Fruit fly (Drosophila melanogaster) whole organism, adult: ENCODE results near the gene Aos1.

Experiments
- CG11617 ChIP-seq: fragments of 200-800 bp; sonication (Bioruptor generic); optimal IDR thresholded peaks from 2 replicates; lab custom pipeline; 2017; ENCODE audit warnings: mild to moderate bottlenecking, missing biosample characterization, missing genetic modification reagents, missing genetic modification characterization
- CG14711 ChIP-seq: fragments of 200-800 bp; sonication (Bioruptor generic); optimal IDR thresholded peaks from 2 replicates; lab custom pipeline; 2018; ENCODE audit warnings: missing biosample characterization, mild to moderate bottlenecking, missing genetic modification characterization, moderate library complexity
- CG1620 ChIP-seq: fragments of 200-800 bp; sonication (Bioruptor generic); optimal IDR thresholded peaks from 2 replicates; lab custom pipeline; 2016; ENCODE audit warnings: missing biosample characterization, missing genetic modification characterization
- CG33017 ChIP-seq: fragments of 200-800 bp; sonication (Bioruptor generic); optimal IDR thresholded peaks from 2 replicates; lab custom pipeline; 2018; ENCODE audit warnings: missing biosample characterization, mild to moderate bottlenecking, missing genetic modification characterization, moderate library complexity
- Clk ChIP-seq: fragments of 200-800 bp; sonication (Bioruptor generic); optimal IDR thresholded peaks from 2 replicates; lab custom pipeline; 2017; ENCODE audit warnings: missing biosample characterization, missing genetic modification characterization
- Crg-1 ChIP-seq: fragments of 200-800 bp; sonication (Bioruptor generic); optimal IDR thresholded peaks from 2 replicates; lab custom pipeline; 2016; ENCODE audit warnings: missing biosample characterization, missing genetic modification characterization
- Mnt ChIP-seq: fragments of 200-800 bp; sonication (Bioruptor generic); optimal IDR thresholded peaks from 2 replicates; lab custom pipeline; 2016; ENCODE audit warnings: missing biosample characterization, mild to moderate bottlenecking, missing genetic modification characterization
- cic ChIP-seq: fragments of 200-800 bp; sonication (Bioruptor generic); optimal IDR thresholded peaks from 2 replicates; lab custom pipeline; 2017; ENCODE audit warnings: missing biosample characterization, mild to moderate bottlenecking, missing genetic modification characterization, moderate library complexity
- cnc ChIP-seq, 2 experiments: fragments of >200 bp; optimal IDR thresholded peaks; 2 replicates each; lab custom pipeline; 2017
- kay ChIP-seq: fragments of 200-800 bp; sonication (Bioruptor generic); peaks from one replicate; lab custom pipeline; 2016; ENCODE audit warnings: missing biosample characterization, missing genetic modification characterization, borderline replicate concordance
- ovo ChIP-seq: fragments of 200-800 bp; sonication (Bioruptor generic); optimal IDR thresholded peaks from 2 replicates; lab custom pipeline; 2016; ENCODE audit warnings: missing biosample characterization, missing genetic modification characterization
- pad ChIP-seq: fragments of 200-800 bp; sonication (Bioruptor generic); optimal IDR thresholded peaks from 3 replicates; lab custom pipeline; 2017; ENCODE audit warnings: missing biosample characterization, missing genetic modification characterization, mild to moderate bottlenecking, moderate library complexity, missing genetic modification reagents
- tj ChIP-seq: fragments of 200-800 bp; sonication (Bioruptor generic); optimal IDR thresholded peaks from 3 replicates; lab custom pipeline; 2017; ENCODE audit warnings: missing biosample characterization, mild to moderate bottlenecking, missing genetic modification characterization, moderate library complexity
- toe ChIP-seq: fragments of 200-800 bp; sonication (Bioruptor generic); optimal IDR thresholded peaks from 2 replicates; lab custom pipeline; 2016; ENCODE audit warnings: missing biosample characterization, missing genetic modification characterization

dm6 chr3R:12411449-12411848 lies 22.2 kb downstream of the Aos1 start:
- TF ChIP-seq kay (GFP tag; lab: Kevin White, UChicago): no peak
- no peak for TF ChIP-seq Mnt (GFP tag; lab: Kevin White, UChicago)
- no peak for TF ChIP-seq CG33017 (tag; lab: Kevin White, UChicago)
- no peak for TF ChIP-seq CG11617 (GFP tag; lab: Kevin White, UChicago)
- no peak for TF ChIP-seq Crg-1 (GFP tag; lab: Kevin White, UChicago)
- TF ChIP-seq tj (GFP tag; lab: Kevin White, UChicago): no peak
- TF ChIP-seq ovo (GFP tag; lab: Kevin White, UChicago): no peak
- no peak for TF ChIP-seq toe (GFP tag; lab: Kevin White, UChicago)
- no peak for TF ChIP-seq cic (GFP tag; lab: Kevin White, UChicago)
- TF ChIP-seq CG1620 (GFP tag; lab: Kevin White, UChicago): no peak
- no peak for TF ChIP-seq cnc (optimal IDR thresholded peaks at IDR 0.05; lab: Kevin White, UChicago)
- no peak for TF ChIP-seq CG14711 (tag; lab: Kevin White, UChicago)
- TF ChIP-seq pad: no peak
- no peak for TF ChIP-seq Clk (GFP tag; lab: Kevin White, UChicago)
